Worm (Caenorhabditis elegans): Measurements from ENCODE around the gene W10C4.1.

The W10C4.1 gene

ce11 chrIII:175733-176132 is 31.2 kb downstream of the W10C4.1 start, which contains the start of gene clec-148 (continued):
- TF ChIP-seq Y53G8AR.9 (GFP tag; conservative IDR thresholded peaks at IDR 0.05) (no peak), hsf-1 (GFP tag; IDR thresholded peaks at IDR 0.05) (no peak), tbx-9 (tag; optimal IDR thresholded peaks at IDR 0.05; ENCODE audit: borderline replicate concordance) (no peak)

- no peak for TF ChIP-seq athp-1 (tag; optimal IDR thresholded peaks at IDR 0.05)
- TF ChIP-seq egrh-3 (GFP tag; IDR thresholded peaks at IDR 0.05): no peak
- no peak for TF ChIP-seq efl-1 (GFP tag; optimal IDR thresholded peaks at IDR 0.05)
- no peak for TF ChIP-seq F33H1.4 (GFP tag; IDR thresholded peaks at IDR 0.05)
- no peak for TF ChIP-seq madf-3 (GFP tag; IDR thresholded peaks at IDR 0.05)
- TF ChIP-seq ztf-28 (GFP tag; IDR thresholded peaks at IDR 0.05): no peak
- no peak for TF ChIP-seq K12H6.12 (tag; optimal IDR thresholded peaks at IDR 0.05)
- no peak for TF ChIP-seq Y79H2A.3 (GFP tag; conservative IDR thresholded peaks at IDR 0.05)
- no peak for TF ChIP-seq somi-1 (GFP tag; optimal IDR thresholded peaks at IDR 0.05)
Measured at ce11 chrIII:173501-173900, 33.4 kb downstream of the W10C4.1 start, which contains the start of gene F40G9.19. TSS of gene F40G9.19 (plus strand) at chrIII:173801.

- no peak for TF ChIP-seq F55B11.4 (tag; optimal IDR thresholded peaks at IDR 0.05; ENCODE audit: borderline replicate concordance, insufficient read depth)
- no peak for TF ChIP-seq snpc-1.3 (tag; optimal IDR thresholded peaks at IDR 0.05; ENCODE audit: insufficient read depth)
- TF ChIP-seq nfyb-1 (GFP tag; IDR thresholded peaks at IDR 0.05): no peak
- TF ChIP-seq mcd-1 (GFP tag; IDR thresholded peaks at IDR 0.05): no peak
- no peak for TF ChIP-seq let-526 (GFP tag; IDR thresholded peaks at IDR 0.05)
- TF ChIP-seq ceh-40 (GFP tag; IDR thresholded peaks at IDR 0.05): no peak
- no peak for TF ChIP-seq hlh-12 (tag; optimal IDR thresholded peaks at IDR 0.05)
- no peak for TF ChIP-seq attf-5 (GFP tag; optimal IDR thresholded peaks at IDR 0.05)
- TF ChIP-seq ets-4 (GFP tag; optimal IDR thresholded peaks at IDR 0.05): no peak
- no peak for TF ChIP-seq egrh-3 (GFP tag; IDR thresholded peaks at IDR 0.05)
- no peak for TF ChIP-seq F57C9.4 (tag; optimal IDR thresholded peaks at IDR 0.05)
- TF ChIP-seq C17E4.6 (GFP tag; IDR thresholded peaks at IDR 0.05): no peak
- no peak for TF ChIP-seq xnd-1 (tag; optimal IDR thresholded peaks at IDR 0.05)
- TF ChIP-seq ceh-91 (GFP tag; IDR thresholded peaks at IDR 0.05): no peak
Measured at ce11 chrIII:171617-172016, 35.3 kb downstream of the W10C4.1 start, which contains the start of the genes F40G9.9 and F40G9.12. TSS of gene F40G9.9 (minus strand) at chrIII:171717. TSS of gene F40G9.12 (plus strand) at chrIII:171847.

ce11 chrIII:169478-169877 is 37.4 kb downstream of the W10C4.1 start, which contains the start of gene F40G9.18:
TSS of gene F40G9.18 (minus strand) at chrIII:169578.
- no peak for TF ChIP-seq dpl-1 (GFP tag; optimal IDR thresholded peaks at IDR 0.05)
- no peak for TF ChIP-seq ceh-40 (GFP tag; IDR thresholded peaks at IDR 0.05)
- TF ChIP-seq ZK185.1 (tag; optimal IDR thresholded peaks at IDR 0.05; ENCODE audit: poor library complexity, severe bottlenecking): no peak
- TF ChIP-seq C06A6.2 (GFP tag; conservative IDR thresholded peaks at IDR 0.05): no peak
- no peak for TF ChIP-seq F55B11.4 (tag; optimal IDR thresholded peaks at IDR 0.05; ENCODE audit: borderline replicate concordance, insufficient read depth)
- no peak for TF ChIP-seq ztf-28 (GFP tag; IDR thresholded peaks at IDR 0.05)
- no peak for TF ChIP-seq atf-7 (tag; optimal IDR thresholded peaks at IDR 0.05)
- TF ChIP-seq K12H6.12 (tag; optimal IDR thresholded peaks at IDR 0.05): no peak
- no peak for TF ChIP-seq bed-1 (GFP tag; IDR thresholded peaks at IDR 0.05)
- no peak for TF ChIP-seq attf-6 (GFP tag; IDR thresholded peaks at IDR 0.05)
- no peak for TF ChIP-seq let-607 (tag; optimal IDR thresholded peaks at IDR 0.05)
- no peak for TF ChIP-seq sptf-2 (GFP tag; optimal IDR thresholded peaks at IDR 0.05)
- TF ChIP-seq ets-4 (GFP tag; optimal IDR thresholded peaks at IDR 0.05): no peak
